Worm (Caenorhabditis elegans): ENCODE data around the gene nep-10.

- TF ChIP-seq nhr-11 (tag; optimal IDR thresholded peaks at IDR 0.05) = no peak
- no peak for TF ChIP-seq lin-39 (tag; optimal IDR thresholded peaks at IDR 0.05)
- TF ChIP-seq nhr-12 (tag; optimal IDR thresholded peaks at IDR 0.05) = no peak
- TF ChIP-seq unc-39 (tag; optimal IDR thresholded peaks at IDR 0.05) = no peak
- TF ChIP-seq unc-62 (GFP tag; optimal IDR thresholded peaks at IDR 0.05) = no peak
- no peak for TF ChIP-seq nfya-1 (tag; optimal IDR thresholded peaks at IDR 0.05; ENCODE audit: insufficient read depth)
- no peak for TF ChIP-seq ceh-28 (tag; optimal IDR thresholded peaks at IDR 0.05)
- TF ChIP-seq sea-2 (GFP tag; optimal IDR thresholded peaks at IDR 0.05) = no peak
- TF ChIP-seq nhr-43 (tag; optimal IDR thresholded peaks at IDR 0.05; ENCODE audit: poor library complexity, severe bottlenecking) = no peak
- no peak for TF ChIP-seq pqm-1 (tag; optimal IDR thresholded peaks at IDR 0.05)
- TF ChIP-seq elt-1 (tag; optimal IDR thresholded peaks at IDR 0.05) = no peak
- no peak for TF ChIP-seq elt-3 (tag; optimal IDR thresholded peaks at IDR 0.05)
- TF ChIP-seq lin-15B (tag; optimal IDR thresholded peaks at IDR 0.05) = no peak
- TF ChIP-seq fos-1 (tag; optimal IDR thresholded peaks at IDR 0.05) = no peak
Observed at ce11 chrII:3445285-3445806, 42.6 kb upstream of the nep-10 start, which contains the start of the genes C16C8.5 and C16C8.16.
